Fruit fly (Drosophila melanogaster) whole organism, pupa: Measurements from ENCODE around the gene Takl2.

ENCODE experiments used
- CG13204 ChIP-seq: fragments of 200-800 bp; sonication (Bioruptor generic); optimal IDR thresholded peaks from 2 replicates; lab custom pipeline; 2018; ENCODE audit warnings: missing biosample characterization, mild to moderate bottlenecking, missing genetic modification characterization, moderate library complexity
- CG14655 ChIP-seq: fragments of 200-800 bp; sonication (Bioruptor generic); optimal IDR thresholded peaks from 3 replicates; lab custom pipeline; 2017; ENCODE audit warnings: mild to moderate bottlenecking, missing biosample characterization, missing genetic modification reagents, missing genetic modification characterization
- CG17806 ChIP-seq: fragments of 200-800 bp; sonication (Bioruptor generic); optimal IDR thresholded peaks from 2 replicates; lab custom pipeline; 2018; ENCODE audit warnings: missing biosample characterization, mild to moderate bottlenecking, missing genetic modification characterization, moderate library complexity
- CG34367 ChIP-seq: fragments of 200-800 bp; sonication (Bioruptor generic); optimal IDR thresholded peaks from 2 replicates; lab custom pipeline; 2018; ENCODE audit warnings: missing biosample characterization, mild to moderate bottlenecking, missing genetic modification characterization
- CG8159 ChIP-seq: fragments of 200-800 bp; sonication (Bioruptor generic); optimal IDR thresholded peaks from 3 replicates; lab custom pipeline; 2018; ENCODE audit warnings: missing biosample characterization, mild to moderate bottlenecking, missing genetic modification characterization, moderate library complexity
- gl ChIP-seq: fragments of 200-800 bp; sonication (Bioruptor generic); optimal IDR thresholded peaks from 2 replicates; lab custom pipeline; 2018; ENCODE audit warnings: missing biosample characterization, mild to moderate bottlenecking, missing genetic modification characterization

DNA sequence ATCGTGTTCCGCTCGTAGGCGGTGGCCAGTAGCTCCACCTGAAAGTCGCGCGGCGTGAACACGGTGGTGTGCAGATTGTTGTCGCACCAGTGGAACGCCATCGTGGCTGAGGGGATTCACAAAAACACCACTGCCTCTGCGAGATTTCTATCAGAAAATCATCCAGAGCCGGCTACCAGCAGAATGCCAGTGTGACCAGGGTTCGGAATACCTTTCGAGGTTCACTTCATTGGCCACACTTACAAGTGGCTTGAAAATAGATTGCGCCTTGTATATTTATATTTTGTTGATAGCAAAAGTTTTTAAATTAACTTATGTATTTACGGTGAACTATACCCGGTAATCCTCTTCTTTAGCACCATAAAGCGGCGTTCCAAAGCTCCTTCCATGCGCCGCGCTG lies 7.3 kb upstream of the Takl2 start, which contains the start of the genes Dcr-1 and CG6985:
- TF ChIP-seq CG34367 (tag; lab: Kevin White, UChicago): no peak
- no peak for TF ChIP-seq gl (tag; lab: Kevin White, UChicago)
- TF ChIP-seq CG8159 (tag; lab: Kevin White, UChicago): no peak
- no peak for TF ChIP-seq CG14655 (GFP tag; lab: Kevin White, UChicago)
- TF ChIP-seq CG17806: no peak
- TF ChIP-seq CG13204: no peak
